Fruit fly (Drosophila melanogaster) whole organism, embryonic: ENCODE measurements around the gene stas.

Source experiments
- Antp ChIP-seq: fragments of 200-800 bp; sonication (Bioruptor generic); optimal IDR thresholded peaks from 3 replicates; lab custom pipeline; 2016; ENCODE audit warnings: missing biosample characterization, missing genetic modification characterization
- Bdp1 ChIP-seq: fragments of 200-800 bp; sonication (Bioruptor generic); optimal IDR thresholded peaks from 3 replicates; lab custom pipeline; 2016; ENCODE audit warnings: missing biosample characterization, missing genetic modification characterization
- C15 ChIP-seq: fragments of 200-800 bp; sonication (Bioruptor generic); IDR thresholded peaks from 3 replicates; pipeline ENCODE4 v1.3.6; 2022; ENCODE audit warnings: missing biosample characterization, missing genetic modification characterization
- CG10267 ChIP-seq: fragments of 200-800 bp; sonication (Bioruptor generic); optimal IDR thresholded peaks from 2 replicates; lab custom pipeline; 2018; ENCODE audit warnings: missing biosample characterization, mild to moderate bottlenecking, missing genetic modification characterization, moderate library complexity
- CG10274 ChIP-seq: fragments of 200-800 bp; sonication (Bioruptor generic); optimal IDR thresholded peaks from 3 replicates; lab custom pipeline; 2017; ENCODE audit warnings: missing biosample characterization, mild to moderate bottlenecking, missing genetic modification characterization
- CG11723 ChIP-seq: fragments of 200-800 bp; sonication (Bioruptor generic); optimal IDR thresholded peaks from 2 replicates; lab custom pipeline; 2017; ENCODE audit warnings: missing biosample characterization, mild to moderate bottlenecking, missing genetic modification characterization
- CG12299 ChIP-seq: fragments of 200-800 bp; sonication (Bioruptor generic); optimal IDR thresholded peaks from 2 replicates; lab custom pipeline; 2018; ENCODE audit warnings: missing biosample characterization, mild to moderate bottlenecking, missing genetic modification characterization
- CG13624 ChIP-seq: fragments of 200-800 bp; sonication (Bioruptor generic); optimal IDR thresholded peaks from 2 replicates; lab custom pipeline; 2016; ENCODE audit warnings: missing biosample characterization, missing genetic modification characterization
- CG13775 ChIP-seq: fragments of 200-800 bp; sonication (Bioruptor generic); optimal IDR thresholded peaks from 3 replicates; lab custom pipeline; 2017; ENCODE audit warnings: missing biosample characterization, mild to moderate bottlenecking, missing genetic modification characterization
- CG14014 ChIP-seq: fragments of 200-800 bp; sonication (Bioruptor generic); IDR thresholded peaks from 2 replicates; pipeline ENCODE4 v1.3.6; 2022; ENCODE audit warnings: missing biosample characterization, missing genetic modification characterization
- CG15269 ChIP-seq: fragments of 200-800 bp; sonication (Bioruptor generic); optimal IDR thresholded peaks from 2 replicates; lab custom pipeline; 2018; ENCODE audit warnings: missing biosample characterization, mild to moderate bottlenecking, missing genetic modification characterization, moderate library complexity
- CG15696 ChIP-seq: fragments of 200-800 bp; sonication (Bioruptor generic); optimal IDR thresholded peaks from 2 replicates; lab custom pipeline; 2019; ENCODE audit warnings: missing biosample characterization, mild to moderate bottlenecking, missing genetic modification characterization, moderate library complexity
- CG17912 ChIP-seq: fragments of 200-800 bp; sonication (Bioruptor generic); optimal IDR thresholded peaks from 2 replicates; lab custom pipeline; 2018; ENCODE audit warnings: missing biosample characterization, mild to moderate bottlenecking, missing genetic modification characterization
- CG1832 ChIP-seq: fragments of 200-800 bp; sonication (Bioruptor generic); optimal IDR thresholded peaks from 2 replicates; lab custom pipeline; 2017; ENCODE audit warnings: missing biosample characterization, mild to moderate bottlenecking, missing genetic modification characterization, inconsistent platforms
- CG18764 ChIP-seq: fragments of 200-800 bp; sonication (Bioruptor generic); optimal IDR thresholded peaks from 3 replicates; lab custom pipeline; 2016; ENCODE audit warnings: missing biosample characterization, missing genetic modification characterization
- CG2875 ChIP-seq: fragments of 200-800 bp; sonication (Bioruptor generic); optimal IDR thresholded peaks from 2 replicates; lab custom pipeline; 2017; ENCODE audit warnings: missing biosample characterization, mild to moderate bottlenecking, missing genetic modification characterization, missing genetic modification reagents
- CG31441 ChIP-seq: fragments of 200-800 bp; sonication (Bioruptor generic); IDR thresholded peaks from 2 replicates; pipeline ENCODE4 v1.3.6; 2022; ENCODE audit warnings: missing biosample characterization, missing genetic modification characterization
- CG6689 ChIP-seq: fragments of 200-800 bp; sonication (Bioruptor generic); IDR thresholded peaks from 2 replicates; pipeline ENCODE4 v1.3.6; 2022; ENCODE audit warnings: missing biosample characterization, missing genetic modification characterization
- CG6813 ChIP-seq: fragments of 200-800 bp; sonication (Bioruptor generic); optimal IDR thresholded peaks from 2 replicates; lab custom pipeline; 2017; ENCODE audit warnings: missing biosample characterization, missing genetic modification characterization, mild to moderate bottlenecking, moderate library complexity, missing genetic modification reagents
- CG7839 ChIP-seq: fragments of 200-800 bp; sonication (Bioruptor generic); optimal IDR thresholded peaks from 3 replicates; lab custom pipeline; 2018; ENCODE audit warnings: missing biosample characterization, mild to moderate bottlenecking, missing genetic modification characterization, moderate library complexity
- CG8765 ChIP-seq: fragments of 200-800 bp; sonication (Bioruptor generic); IDR thresholded peaks from 2 replicates; pipeline ENCODE4 v1.3.6; 2022; ENCODE audit warnings: missing biosample characterization, missing genetic modification characterization
- CG9215 ChIP-seq: fragments of 200-800 bp; sonication (Bioruptor generic); IDR thresholded peaks from 2 replicates; pipeline ENCODE4 v1.3.6; 2022; ENCODE audit warnings: missing biosample characterization, missing genetic modification characterization
- D19A ChIP-seq: fragments of 200-800 bp; optimal IDR thresholded peaks from 3 replicates; lab custom pipeline; 2019; ENCODE audit warnings: missing biosample characterization, mild to moderate bottlenecking, missing genetic modification characterization, moderate library complexity
- Dfd ChIP-seq, 2 experiments: fragments of >200 bp; optimal IDR thresholded peaks; 2 replicates each; lab custom pipeline; 2017; ENCODE audit warnings: missing biosample characterization in 2 of 2, missing genetic modification characterization in 2 of 2
- NFAT ChIP-seq: fragments of 200-800 bp; sonication (Bioruptor generic); IDR thresholded peaks from 2 replicates; pipeline ENCODE4 v1.3.6; 2022; ENCODE audit warnings: missing biosample characterization, missing genetic modification characterization
- PHDP ChIP-seq: fragments of 200-800 bp; sonication (Bioruptor generic); optimal IDR thresholded peaks from 3 replicates; lab custom pipeline; 2018; ENCODE audit warnings: missing biosample characterization, mild to moderate bottlenecking, missing genetic modification characterization, moderate library complexity
- Sin3A ChIP-seq: fragments of >200 bp; optimal IDR thresholded peaks from 2 replicates; lab custom pipeline; 2018
- Sox102F ChIP-seq: fragments of 200-800 bp; sonication (Bioruptor generic); optimal IDR thresholded peaks from 2 replicates; lab custom pipeline; 2018; ENCODE audit warnings: missing biosample characterization, mild to moderate bottlenecking, missing genetic modification characterization, moderate library complexity
- Spps ChIP-seq: fragments of 200-800 bp; sonication (Bioruptor generic); optimal IDR thresholded peaks from 2 replicates; lab custom pipeline; 2018; ENCODE audit warnings: missing biosample characterization, mild to moderate bottlenecking, missing genetic modification characterization
- Ssrp ChIP-seq: fragments of 200-800 bp; sonication (Bioruptor generic); optimal IDR thresholded peaks from 2 replicates; lab custom pipeline; 2018; ENCODE audit warnings: missing biosample characterization, mild to moderate bottlenecking, missing genetic modification characterization, moderate library complexity
- Taf1 ChIP-seq: fragments of 200-800 bp; sonication (Bioruptor generic); IDR thresholded peaks from 2 replicates; pipeline ENCODE4 v1.3.6; 2022; ENCODE audit warnings: missing biosample characterization, missing genetic modification characterization
- Usf ChIP-seq: fragments of 200-800 bp; sonication (Bioruptor generic); optimal IDR thresholded peaks from 2 replicates; lab custom pipeline; 2017; ENCODE audit warnings: missing genotype, missing biosample characterization, missing genetic modification characterization
- ac ChIP-seq: fragments of 200-800 bp; sonication (Bioruptor generic); optimal IDR thresholded peaks from 3 replicates; lab custom pipeline; 2017; ENCODE audit warnings: missing biosample characterization, mild to moderate bottlenecking, missing genetic modification characterization
- az2 ChIP-seq: fragments of 200-800 bp; sonication (Bioruptor generic); optimal IDR thresholded peaks from 3 replicates; lab custom pipeline; 2016; ENCODE audit warnings: missing biosample characterization, missing genetic modification characterization
- chif ChIP-seq, 2 experiments: fragments of 200-800 bp; sonication (Bioruptor generic); optimal IDR thresholded peaks; 3 replicates each; lab custom pipeline; 2016; ENCODE audit warnings: missing biosample characterization in 2 of 2, missing genetic modification characterization in 2 of 2
- corto ChIP-seq: fragments of 200-800 bp; sonication (Bioruptor generic); optimal IDR thresholded peaks from 2 replicates; lab custom pipeline; 2016; ENCODE audit warnings: missing biosample characterization, mild to moderate bottlenecking, missing genetic modification characterization, moderate library complexity
- eyg ChIP-seq: fragments of 200-800 bp; sonication (Bioruptor generic); optimal IDR thresholded peaks from 3 replicates; lab custom pipeline; 2016; ENCODE audit warnings: missing biosample characterization, missing genetic modification characterization
- ftz-f1 ChIP-seq: fragments of 200-800 bp; sonication (Bioruptor generic); optimal IDR thresholded peaks from 2 replicates; lab custom pipeline; 2016; ENCODE audit warnings: missing biosample characterization, missing genetic modification characterization
- gce ChIP-seq: fragments of 200-800 bp; sonication (Bioruptor generic); IDR thresholded peaks from 3 replicates; pipeline ENCODE4 v1.3.6; 2022; ENCODE audit warnings: missing biosample characterization, missing genetic modification characterization
- gcm ChIP-seq: fragments of 200-800 bp; sonication (Bioruptor generic); optimal IDR thresholded peaks from 2 replicates; lab custom pipeline; 2019; ENCODE audit warnings: missing biosample characterization, mild to moderate bottlenecking, missing genetic modification characterization, moderate library complexity
- her ChIP-seq: fragments of 200-800 bp; sonication (Bioruptor generic); optimal IDR thresholded peaks from 2 replicates; lab custom pipeline; 2016; ENCODE audit warnings: missing biosample characterization, missing genetic modification characterization
- kni ChIP-seq: fragments of 200-800 bp; sonication (Bioruptor generic); optimal IDR thresholded peaks from 3 replicates; lab custom pipeline; 2017; ENCODE audit warnings: mild to moderate bottlenecking, missing biosample characterization, missing genetic modification reagents, missing genetic modification characterization
- mam ChIP-seq: fragments of 200-800 bp; sonication (Bioruptor generic); optimal IDR thresholded peaks from 3 replicates; lab custom pipeline; 2016; ENCODE audit warnings: missing biosample characterization, missing genetic modification characterization
- pb ChIP-seq: fragments of 200-800 bp; sonication (Bioruptor generic); optimal IDR thresholded peaks from 3 replicates; lab custom pipeline; 2016; ENCODE audit warnings: missing biosample characterization, missing genetic modification characterization
- sens-2 ChIP-seq: fragments of 200-800 bp; sonication (Bioruptor generic); IDR thresholded peaks from 2 replicates; pipeline ENCODE4 v1.3.6; 2022; ENCODE audit warnings: missing biosample characterization, missing genetic modification characterization
- slbo ChIP-seq: fragments of 200-800 bp; sonication (Bioruptor generic); IDR thresholded peaks from 2 replicates; pipeline ENCODE4 v1.3.6; 2022; ENCODE audit warnings: missing biosample characterization, missing genetic modification characterization
- slou ChIP-seq: fragments of 200-800 bp; sonication (Bioruptor generic); optimal IDR thresholded peaks from 3 replicates; lab custom pipeline; 2016; ENCODE audit warnings: missing biosample characterization, missing genetic modification characterization
- sna ChIP-seq: fragments of 200-800 bp; sonication (Bioruptor generic); IDR thresholded peaks from 2 replicates; pipeline ENCODE4 v1.3.6; 2022; ENCODE audit warnings: missing biosample characterization, missing genetic modification characterization; ENCODE audit not compliant: partially characterized antibody
- stc ChIP-seq: fragments of 200-800 bp; sonication (Bioruptor generic); IDR thresholded peaks from 2 replicates; pipeline ENCODE4 v1.3.6; 2022; ENCODE audit warnings: missing biosample characterization, missing genetic modification characterization
- tap ChIP-seq: fragments of 200-800 bp; optimal IDR thresholded peaks from 3 replicates; lab custom pipeline; 2019; ENCODE audit warnings: missing biosample characterization, mild to moderate bottlenecking, missing genetic modification characterization, moderate library complexity
- trh ChIP-seq: fragments of 200-800 bp; sonication (Bioruptor generic); optimal IDR thresholded peaks from 2 replicates; lab custom pipeline; 2016; ENCODE audit warnings: missing biosample characterization, missing genetic modification characterization

Gene stas

DNA sequence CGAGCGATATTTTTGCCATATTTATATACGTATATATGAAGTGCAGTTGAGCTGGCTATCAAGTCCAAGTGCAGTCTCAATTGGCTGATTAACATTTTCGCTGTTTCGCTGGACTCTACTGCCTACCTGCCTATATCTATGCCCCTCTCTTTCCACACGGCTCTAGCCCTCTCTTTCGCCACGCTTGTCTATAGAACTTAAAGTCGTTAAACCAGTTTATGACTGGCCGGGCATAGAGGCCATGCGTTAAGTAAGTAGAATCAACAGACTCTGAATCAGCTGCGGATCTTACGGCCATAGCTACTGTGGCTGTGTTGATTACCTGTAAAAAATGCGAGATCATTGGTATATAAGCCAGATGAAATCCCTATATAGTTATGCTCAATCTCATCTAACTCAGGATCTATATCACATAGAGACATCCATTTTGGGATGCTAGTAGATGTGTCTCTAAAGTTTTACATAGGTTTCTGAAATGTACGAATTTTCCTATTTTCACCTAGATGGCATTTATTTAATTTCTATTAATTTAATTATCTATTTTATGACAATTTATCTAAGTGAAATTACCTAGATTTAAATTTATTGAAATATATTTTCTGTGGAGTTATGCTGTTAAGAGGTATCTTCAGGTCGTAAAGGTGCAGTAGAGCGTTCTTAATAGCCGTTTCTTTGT, 46.0 kb downstream of the stas start (continued):
- no peak for TF ChIP-seq corto (GFP tag; lab: Kevin White, UChicago)
- no peak; the same call in 1 of the 2 replicates for TF ChIP-seq CG14014 (GFP tag; lab: Robert Waterston, UW)
- peak; percentile 50 for TF ChIP-seq Ssrp
- TF ChIP-seq CG10267 (tag; lab: Kevin White, UChicago), result peak; percentile 45
- TF ChIP-seq Dfd (GFP tag; optimal IDR thresholded peaks at IDR 0.05; lab: Kevin White, UChicago), result no peak
- peak; percentile 14 for TF ChIP-seq PHDP (tag; lab: Kevin White, UChicago)
- TF ChIP-seq CG31441 (GFP tag; lab: Robert Waterston, UW), result peak; percentile 48; the same call in 1 of the 2 replicates
- TF ChIP-seq tap (tag; lab: Kevin White, UChicago), result no peak
- TF ChIP-seq pb (GFP tag; lab: Kevin White, UChicago), result no peak
- TF ChIP-seq Taf1, result no peak
- TF ChIP-seq CG7839 (tag; lab: Kevin White, UChicago), result peak; percentile 45
- no peak for TF ChIP-seq eyg (GFP tag; lab: Kevin White, UChicago)
- no peak for TF ChIP-seq CG10274 (GFP tag; lab: Kevin White, UChicago)
- TF ChIP-seq CG13624 (GFP tag; lab: Kevin White, UChicago), result no peak
- TF ChIP-seq kni (GFP tag; lab: Kevin White, UChicago), result no peak
- TF ChIP-seq Spps (tag; lab: Kevin White, UChicago), result peak; percentile 27
- TF ChIP-seq gcm (GFP tag; lab: Kevin White, UChicago), result no peak
- TF ChIP-seq CG1832 (GFP tag; lab: Kevin White, UChicago), result no peak
- peak; percentile 16 for TF ChIP-seq CG2875 (GFP tag; lab: Kevin White, UChicago)
- peak; percentile 9 for TF ChIP-seq az2 (GFP tag; lab: Kevin White, UChicago)
- TF ChIP-seq CG15269 (tag; lab: Kevin White, UChicago), result no peak
- TF ChIP-seq ac (GFP tag; lab: Kevin White, UChicago), result no peak
- no peak for TF ChIP-seq CG12299 (tag; lab: Kevin White, UChicago)
- TF ChIP-seq sna (GFP tag; lab: Robert Waterston, UW), result no peak
- TF ChIP-seq CG8765 (GFP tag; lab: Robert Waterston, UW), result no peak
- no peak for TF ChIP-seq Sin3A
- no peak for TF ChIP-seq Antp (GFP tag; lab: Kevin White, UChicago)
- TF ChIP-seq gce (GFP tag; lab: Robert Waterston, UW), result no peak
- TF ChIP-seq slou (GFP tag; lab: Kevin White, UChicago), result no peak
- no peak for TF ChIP-seq CG11723
- no peak for TF ChIP-seq chif (GFP tag; optimal IDR thresholded peaks at IDR 0.05; lab: Kevin White, UChicago)
- no peak for TF ChIP-seq sens-2 (GFP tag; lab: Robert Waterston, UW)
- 0 out of 2 replicates have a peak, but pooled peaks have one; percentile 13 for TF ChIP-seq slbo
- no peak for TF ChIP-seq ftz-f1 (GFP tag; lab: Kevin White, UChicago)
- TF ChIP-seq NFAT, result no peak
- no peak for TF ChIP-seq Sox102F (GFP tag; lab: Kevin White, UChicago)
- peak; percentile 30 for TF ChIP-seq CG6813 (GFP tag; lab: Kevin White, UChicago)
- no peak for TF ChIP-seq mam (GFP tag; lab: Kevin White, UChicago)
- TF ChIP-seq stc (GFP tag; lab: Robert Waterston, UW), result no peak
- no peak for TF ChIP-seq her (GFP tag; lab: Kevin White, UChicago)
- TF ChIP-seq CG6689 (GFP tag; lab: Robert Waterston, UW), result 0 out of 2 replicates have a peak, but pooled peaks have one; percentile 8
- peak; percentile 33 for TF ChIP-seq D19A
- no peak for TF ChIP-seq CG17912
- TF ChIP-seq C15 (GFP tag; lab: Robert Waterston, UW), result no peak
- TF ChIP-seq CG9215, result no peak
- TF ChIP-seq CG18764 (GFP tag; lab: Kevin White, UChicago), result no peak
- peak; percentile 47 for TF ChIP-seq CG13775 (GFP tag; lab: Kevin White, UChicago)
- no peak for TF ChIP-seq Usf (GFP tag; lab: Kevin White, UChicago)
- no peak for TF ChIP-seq Bdp1
- no peak for TF ChIP-seq trh
- TF ChIP-seq CG15696, result peak; percentile 18
